Worm (Caenorhabditis elegans) whole organism, L3 larva: Measurements from ENCODE around the gene lbp-7.
A peak's percentile ranks its signal among the peaks of the same experiment; 100 is the strongest.

Source experiments
- R02D3.7 ChIP-seq: fragments of 150-350 bp; optimal IDR thresholded peaks from 2 replicates; lab custom pipeline; 2014; ENCODE audit warnings: missing biosample characterization, missing genetic modification characterization
- aly-2 ChIP-seq: fragments of 150-350 bp; optimal IDR thresholded peaks from 2 replicates; lab custom pipeline; 2014; ENCODE audit warnings: missing biosample characterization, missing genetic modification characterization
- ama-1 ChIP-seq: fragments of 150-350 bp; optimal IDR thresholded peaks from 2 replicates; lab custom pipeline; 2018
- ceh-28 ChIP-seq: fragments of 150-350 bp; optimal IDR thresholded peaks from 2 replicates; lab custom pipeline; 2014; ENCODE audit warnings: missing biosample characterization, missing genetic modification reagents, missing genetic modification characterization
- ceh-82 ChIP-seq: fragments of 150-350 bp; optimal IDR thresholded peaks from 2 replicates; lab custom pipeline; 2014; ENCODE audit warnings: missing biosample characterization, missing genetic modification characterization
- egl-5 ChIP-seq: fragments of 150-350 bp; optimal IDR thresholded peaks from 2 replicates; lab custom pipeline; 2017; ENCODE audit warnings: missing biosample characterization, missing genetic modification reagents, missing genetic modification characterization, inconsistent platforms
- elt-1 ChIP-seq: fragments of 150-350 bp; optimal IDR thresholded peaks from 2 replicates; lab custom pipeline; 2014; ENCODE audit warnings: missing biosample characterization, missing genetic modification characterization
- elt-2 ChIP-seq: sonication (generic microtip); optimal IDR thresholded peaks from 2 replicates; lab custom pipeline; 2016; ENCODE audit warnings: missing genetic modification reagents, mild to moderate bottlenecking, missing genetic modification characterization, missing compliant biosample characterization
- elt-3 ChIP-seq, 3 experiments: fragments of 150-350 bp in 1 of 3; sonication (generic microtip) in 2 of 3; optimal IDR thresholded peaks; 2 replicates in 2 of 3; 4 replicates in 1 of 3; lab custom pipeline; 2014 to 2017; ENCODE audit warnings: missing biosample characterization in 3 of 3, missing genetic modification characterization in 3 of 3
- eor-1 ChIP-seq, 2 experiments: fragments of 150-350 bp; optimal IDR thresholded peaks; 2 replicates each; lab custom pipeline; 2014 to 2018; ENCODE audit warnings: missing biosample characterization in 2 of 2, missing genetic modification characterization in 2 of 2
- fkh-10 ChIP-seq: sonication (generic microtip); optimal IDR thresholded peaks from 2 replicates; lab custom pipeline; 2017; ENCODE audit warnings: missing biosample characterization, missing genetic modification reagents, missing genetic modification characterization
- fkh-2 ChIP-seq: fragments of 150-350 bp; optimal IDR thresholded peaks from 2 replicates; lab custom pipeline; 2014; ENCODE audit warnings: missing biosample characterization, missing genetic modification reagents, missing genetic modification characterization
- hmg-11 ChIP-seq: sonication (generic microtip); optimal IDR thresholded peaks from 2 replicates; lab custom pipeline; 2016; ENCODE audit warnings: missing genetic modification characterization, missing compliant biosample characterization
- jun-1 ChIP-seq: fragments of 150-350 bp; optimal IDR thresholded peaks from 2 replicates; lab custom pipeline; 2014; ENCODE audit warnings: missing biosample characterization, missing genetic modification reagents, missing genetic modification characterization
- lin-15B ChIP-seq: fragments of 150-350 bp; optimal IDR thresholded peaks from 2 replicates; lab custom pipeline; 2014; ENCODE audit warnings: missing biosample characterization, missing genetic modification characterization
- lsy-12 ChIP-seq: sonication (generic microtip); optimal IDR thresholded peaks from 2 replicates; lab custom pipeline; 2016; ENCODE audit warnings: mild to moderate bottlenecking, missing genetic modification characterization, missing compliant biosample characterization
- mdl-1 ChIP-seq: fragments of 150-350 bp; optimal IDR thresholded peaks from 2 replicates; lab custom pipeline; 2014; ENCODE audit warnings: missing biosample characterization, missing genetic modification characterization
- mml-1 ChIP-seq: fragments of 150-350 bp; sonication (generic microtip); optimal IDR thresholded peaks from 3 replicates; lab custom pipeline; 2014; ENCODE audit warnings: missing biosample characterization, missing genetic modification characterization
- nfya-1 ChIP-seq: sonication (generic microtip); optimal IDR thresholded peaks from 2 replicates; lab custom pipeline; 2017; ENCODE audit warnings: missing genetic modification characterization, mild to moderate bottlenecking, missing compliant biosample characterization, antibody characterized with exemption, moderate library complexity; ENCODE audit not compliant: insufficient read depth
- nhr-11 ChIP-seq: fragments of 150-350 bp; optimal IDR thresholded peaks from 2 replicates; lab custom pipeline; 2014; ENCODE audit warnings: missing biosample characterization, missing genetic modification characterization
- nhr-12 ChIP-seq: fragments of 150-350 bp; optimal IDR thresholded peaks from 2 replicates; lab custom pipeline; 2014; ENCODE audit warnings: missing biosample characterization, missing genetic modification characterization
- nhr-23 ChIP-seq: fragments of 150-350 bp; optimal IDR thresholded peaks from 2 replicates; lab custom pipeline; 2014; ENCODE audit warnings: missing biosample characterization, missing genetic modification reagents, missing genetic modification characterization
- nhr-237 ChIP-seq: fragments of 150-350 bp; optimal IDR thresholded peaks from 2 replicates; lab custom pipeline; 2014; ENCODE audit warnings: missing biosample characterization, missing genetic modification characterization
- nhr-25 ChIP-seq: sonication (generic microtip); optimal IDR thresholded peaks from 2 replicates; lab custom pipeline; 2017; ENCODE audit warnings: missing biosample characterization, missing genetic modification characterization
- nhr-76 ChIP-seq: fragments of 150-350 bp; sonication (generic microtip); optimal IDR thresholded peaks from 5 replicates; lab custom pipeline; 2014; ENCODE audit warnings: missing biosample characterization, missing genetic modification characterization
- nhr-77 ChIP-seq: fragments of 150-350 bp; optimal IDR thresholded peaks from 2 replicates; lab custom pipeline; 2014; ENCODE audit warnings: missing biosample characterization, missing genetic modification characterization
- pha-4 ChIP-seq: fragments of 150-350 bp; optimal IDR thresholded peaks from 2 replicates; lab custom pipeline; 2014; ENCODE audit warnings: missing biosample characterization, missing genetic modification reagents, missing genetic modification characterization
- pqm-1 ChIP-seq: fragments of 150-350 bp; optimal IDR thresholded peaks from 2 replicates; lab custom pipeline; 2017; ENCODE audit warnings: missing biosample characterization, missing genetic modification characterization, inconsistent platforms
- sea-2 ChIP-seq: fragments of 150-350 bp; sonication (generic microtip); optimal IDR thresholded peaks from 4 replicates; lab custom pipeline; 2014; ENCODE audit warnings: missing biosample characterization, missing genetic modification reagents, missing genetic modification characterization
- skn-1 ChIP-seq: fragments of 150-350 bp; optimal IDR thresholded peaks from 2 replicates; lab custom pipeline; 2014; ENCODE audit warnings: missing biosample characterization, missing genetic modification characterization
- snpc-4 ChIP-seq: fragments of 150-350 bp; optimal IDR thresholded peaks from 2 replicates; lab custom pipeline; 2014; ENCODE audit warnings: missing biosample characterization, missing genetic modification characterization
- tbx-2 ChIP-seq: sonication (generic microtip); optimal IDR thresholded peaks from 2 replicates; lab custom pipeline; 2016; ENCODE audit warnings: mild to moderate bottlenecking, missing genetic modification characterization, missing compliant biosample characterization
- zag-1 ChIP-seq: fragments of 150-350 bp; optimal IDR thresholded peaks from 2 replicates; lab custom pipeline; 2014; ENCODE audit warnings: missing biosample characterization, missing genetic modification characterization
- ztf-11 ChIP-seq: fragments of 150-350 bp; optimal IDR thresholded peaks from 2 replicates; lab custom pipeline; 2014; ENCODE audit warnings: missing biosample characterization, missing genetic modification characterization
- ztf-4 ChIP-seq: fragments of 150-350 bp; optimal IDR thresholded peaks from 2 replicates; lab custom pipeline; 2014; ENCODE audit warnings: missing biosample characterization, missing genetic modification characterization

lbp-7 gene

ce11 chrV:13866353-13866752, 13.0 kb upstream of the lbp-7 start, which contains the start of gene nhr-175:
nhr-175 (plus strand) TSS chrV:13866691.
- TF ChIP-seq lsy-12 (tag; lab: Kevin White, UChicago) (no peak), nhr-23 (peak; percentile 50), elt-1 (tag; lab: Kevin White, UChicago) (peak; percentile 92), egl-5 (no peak), nhr-25 (peak; percentile 52)

DNA sequence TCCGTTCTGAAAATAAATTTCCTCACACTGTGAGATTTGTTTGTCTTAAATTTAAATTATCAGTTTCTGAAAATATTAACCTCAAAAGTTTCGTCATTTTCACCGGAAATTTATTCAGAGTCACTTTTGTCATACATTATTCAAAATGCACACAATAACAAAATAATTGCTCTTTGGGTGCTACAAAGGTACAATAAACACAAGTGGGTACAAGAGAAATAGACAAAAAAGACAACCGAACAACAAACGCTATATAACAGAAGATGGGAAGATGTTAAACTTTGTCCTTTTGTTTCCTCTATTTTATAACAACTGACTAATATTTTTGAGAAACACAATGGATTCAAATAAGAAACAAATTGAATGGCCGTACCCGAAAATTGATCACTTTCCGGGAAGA, 9.8 kb upstream of the lbp-7 start:
- TF ChIP-seq pqm-1 (tag; lab: Kevin White, UChicago) (peak; percentile 2), R02D3.7 (no peak), ceh-28 (no peak), nhr-11 (tag; lab: Kevin White, UChicago) (peak; percentile 98)

DNA sequence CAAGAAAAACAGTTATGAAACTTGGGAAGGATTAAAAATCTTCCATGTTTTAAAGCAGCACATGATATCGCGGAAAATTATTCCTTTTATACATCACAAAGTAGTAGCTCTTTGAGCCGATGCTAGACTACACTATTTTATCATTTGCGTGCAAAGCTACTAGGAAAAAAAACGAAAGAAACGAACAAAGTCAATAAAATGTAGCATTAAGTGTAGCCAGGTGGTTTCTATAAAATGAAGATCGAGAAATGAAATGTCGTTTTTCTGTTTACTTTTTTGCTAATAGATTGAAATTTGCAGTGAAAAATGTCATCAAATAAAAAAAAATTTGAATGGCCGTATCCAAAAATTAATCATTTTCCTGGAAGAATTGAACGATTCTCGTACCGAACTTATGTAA, 6.5 kb upstream of the lbp-7 start, which contains the start of gene cpt-5:
cpt-5 (plus strand) TSS at position 301 of the 400 bp plus-strand sequence.
- TF ChIP-seq egl-5 (no peak), ztf-4 (tag; lab: Kevin White, UChicago) (no peak), ceh-82 (no peak)
- TF ChIP-seq, all 47 proteins: peak for 0

ce11 chrV:13873323-13873722, 6.0 kb upstream of the lbp-7 start:
- TF ChIP-seq snpc-4 (tag; lab: Kevin White, UChicago) (no peak), fkh-2 (tag; lab: Kevin White, UChicago) (no peak), sea-2 (no peak), skn-1 (no peak), nhr-11 (tag; lab: Kevin White, UChicago) (no peak), nhr-76 (tag; lab: Kevin White, UChicago) (no peak), pha-4 (tag; lab: Kevin White, UChicago) (no peak), mdl-1 (tag; lab: Kevin White, UChicago) (no peak), nfya-1 (tag; lab: Kevin White, UChicago) (no peak), nhr-77 (tag; lab: Kevin White, UChicago) (no peak), tbx-2 (tag; lab: Kevin White, UChicago) (no peak), elt-3 (tag; optimal IDR thresholded peaks at IDR 0.05; lab: Kevin White, UChicago) (no peak)

DNA sequence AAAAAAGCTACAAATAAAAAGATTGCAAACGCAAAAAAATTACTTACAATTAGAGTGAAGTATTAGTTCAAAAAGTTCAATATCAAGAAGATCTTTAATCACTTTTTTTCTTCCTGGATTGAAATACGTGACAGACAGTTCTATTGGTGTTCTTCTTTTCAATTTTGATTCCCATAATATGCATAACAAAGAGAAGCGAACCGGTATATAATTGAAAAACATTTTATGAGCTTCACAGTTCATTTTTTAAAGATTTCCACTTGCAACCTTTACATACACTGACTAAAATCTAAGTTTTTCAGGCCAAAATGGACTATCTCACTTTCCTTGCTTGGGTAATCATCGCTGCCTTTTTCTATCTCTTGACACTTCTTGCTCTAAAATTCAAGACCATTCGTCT, 2.8 kb upstream of the lbp-7 start, which contains the start of gene T22G5.1:
T22G5.1 (plus strand) TSS at position 301 of the 400 bp plus-strand sequence.
- TF ChIP-seq fkh-2 (tag; lab: Kevin White, UChicago) (no peak), ztf-11 (tag; lab: Kevin White, UChicago) (no peak), nhr-23 (no peak), nhr-25 (no peak), skn-1 (no peak), sea-2 (no peak), nhr-237 (tag; lab: Kevin White, UChicago) (no peak), aly-2 (no peak), mml-1 (tag; lab: Kevin White, UChicago) (no peak), ama-1 (lab: Kevin White, UChicago) (no peak), snpc-4 (tag; lab: Kevin White, UChicago) (no peak), fkh-10 (GFP tag; lab: Kevin White, UChicago) (no peak), lsy-12 (tag; lab: Kevin White, UChicago) (no peak), mdl-1 (tag; lab: Kevin White, UChicago) (no peak), nhr-12 (no peak), pqm-1 (tag; lab: Kevin White, UChicago) (no peak), eor-1 (tag; optimal IDR thresholded peaks at IDR 0.05; lab: Kevin White, UChicago) (no peak), ztf-4 (tag; lab: Kevin White, UChicago) (no peak), zag-1 (tag; lab: Kevin White, UChicago) (no peak)

DNA sequence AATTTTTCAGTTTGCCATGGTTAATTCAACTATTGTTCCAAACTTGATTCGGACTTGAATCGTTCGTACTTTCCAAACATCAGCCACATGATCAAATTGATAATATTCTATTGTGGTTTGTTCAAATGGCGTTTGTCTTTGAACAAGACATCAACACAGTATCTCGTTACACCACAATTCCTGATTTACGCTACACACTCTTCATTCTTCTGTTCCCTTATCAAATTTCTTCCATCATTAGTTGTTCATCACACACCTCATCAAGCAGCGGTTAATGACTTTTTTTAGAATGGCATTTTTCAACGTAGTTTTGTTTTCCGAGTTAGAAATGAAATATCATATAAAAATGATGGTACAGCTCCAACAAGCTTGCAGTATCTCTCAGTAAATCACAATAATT, 1.1 kb upstream of the lbp-7 start:
- TF ChIP-seq elt-1 (tag; lab: Kevin White, UChicago) (no peak), jun-1 (peak; percentile 11), hmg-11 (tag; lab: Kevin White, UChicago) (no peak), elt-2 (tag; lab: Kevin White, UChicago) (peak; percentile 86), lin-15B (tag; lab: Kevin White, UChicago) (peak; percentile 14), zag-1 (tag; lab: Kevin White, UChicago) (no peak), nhr-76 (tag; lab: Kevin White, UChicago) (no peak), pqm-1 (tag; lab: Kevin White, UChicago) (peak; percentile 93), mml-1 (tag; lab: Kevin White, UChicago) (no peak)
- TF ChIP-seq, all 47 proteins: peak for 4
